Worm (Caenorhabditis elegans): ENCODE measurements around the gene H13N06.2.

DNA sequence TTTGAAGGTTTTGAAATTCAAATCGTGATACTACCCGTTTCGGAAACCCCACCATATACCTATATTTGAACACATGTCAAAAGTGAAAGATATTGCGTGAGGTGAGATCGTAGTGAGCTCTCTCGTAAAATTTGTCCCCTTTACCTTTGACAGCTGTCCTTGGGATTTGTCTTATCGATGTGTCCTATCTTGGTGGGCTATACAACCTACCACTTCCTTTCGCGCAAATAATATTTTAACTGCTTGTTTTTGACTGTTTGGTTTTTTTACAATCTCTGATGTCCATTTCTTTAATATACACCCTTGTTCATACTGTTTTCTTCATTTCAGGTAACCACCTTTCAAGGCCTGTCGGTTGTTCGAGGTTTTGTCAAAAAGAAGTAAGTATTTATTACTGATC lies 21.8 kb downstream of the H13N06.2 start, which contains the start of gene eat-20:
- TF ChIP-seq nfya-1 (tag; optimal IDR thresholded peaks at IDR 0.05; ENCODE audit: borderline replicate concordance, insufficient read depth) (no peak), snpc-3.4 (tag; optimal IDR thresholded peaks at IDR 0.05) (no peak), die-1 (tag; optimal IDR thresholded peaks at IDR 0.05) (no peak)

Measured in whole organism, young adult.